Worm (Caenorhabditis elegans): ENCODE data around the gene adah-1.

ce11 chrIV:6984449-6985380 is 39.3 kb upstream of the adah-1 start:
- TF ChIP-seq B0310.2 (tag; optimal IDR thresholded peaks at IDR 0.05), result no peak
- no peak for TF ChIP-seq ama-1 (optimal IDR thresholded peaks at IDR 0.05)
- no peak for TF ChIP-seq hmbx-1 (tag; optimal IDR thresholded peaks at IDR 0.05)
- TF ChIP-seq tbx-37 (GFP tag; conservative IDR thresholded peaks at IDR 0.05), result no peak
- no peak for TF ChIP-seq tra-4 (tag; optimal IDR thresholded peaks at IDR 0.05)
- no peak for TF ChIP-seq pes-1 (GFP tag; IDR thresholded peaks at IDR 0.05)

Data from whole organism, early embryonic.